Fruit fly (Drosophila melanogaster) whole organism, embryonic: ENCODE data around the gene Seipin.

Source experiments
- Atf3 ChIP-seq: fragments of 200-800 bp; sonication (Bioruptor generic); optimal IDR thresholded peaks from 3 replicates; lab custom pipeline; 2016; ENCODE audit warnings: missing biosample characterization, missing genetic modification characterization
- CG11560 ChIP-seq: fragments of 200-800 bp; sonication (Bioruptor generic); IDR thresholded peaks from 3 replicates; pipeline ENCODE4 v1.3.6; 2022; ENCODE audit warnings: missing biosample characterization, missing genetic modification characterization
- CG11695 ChIP-seq: fragments of 200-800 bp; sonication (Bioruptor generic); IDR thresholded peaks from 3 replicates; pipeline ENCODE4 v1.3.6; 2022; ENCODE audit warnings: missing biosample characterization, missing genetic modification characterization
- CG12071 ChIP-seq: fragments of 200-800 bp; sonication (Bioruptor generic); optimal IDR thresholded peaks from 3 replicates; lab custom pipeline; 2018; ENCODE audit warnings: missing biosample characterization, mild to moderate bottlenecking, missing genetic modification characterization
- CG12219 ChIP-seq: fragments of 200-800 bp; sonication (Bioruptor generic); optimal IDR thresholded peaks from 3 replicates; lab custom pipeline; 2018; ENCODE audit warnings: missing biosample characterization, mild to moderate bottlenecking, missing genetic modification characterization
- CG14710 ChIP-seq: fragments of 200-800 bp; sonication (Bioruptor generic); optimal IDR thresholded peaks from 3 replicates; lab custom pipeline; 2019; ENCODE audit warnings: missing biosample characterization, mild to moderate bottlenecking, missing genetic modification characterization, moderate library complexity
- CG14860 ChIP-seq: fragments of 200-800 bp; sonication (Bioruptor generic); IDR thresholded peaks from 3 replicates; pipeline ENCODE4 v1.3.6; 2022; ENCODE audit warnings: missing biosample characterization, missing genetic modification characterization; ENCODE audit not compliant: partially characterized antibody
- CG14965 ChIP-seq: fragments of 200-800 bp; sonication (Bioruptor generic); optimal IDR thresholded peaks from 2 replicates; lab custom pipeline; 2016; ENCODE audit warnings: missing biosample characterization, missing genetic modification characterization, borderline replicate concordance
- CG1647 ChIP-seq: fragments of 200-800 bp; sonication (Bioruptor generic); optimal IDR thresholded peaks from 3 replicates; lab custom pipeline; 2016; ENCODE audit warnings: missing biosample characterization, missing genetic modification characterization
- CG17186 ChIP-seq: fragments of 200-800 bp; sonication (Bioruptor generic); optimal IDR thresholded peaks from 3 replicates; lab custom pipeline; 2017; ENCODE audit warnings: missing biosample characterization, missing genetic modification reagents, missing genetic modification characterization
- CG1832 ChIP-seq: fragments of 200-800 bp; sonication (Bioruptor generic); optimal IDR thresholded peaks from 2 replicates; lab custom pipeline; 2017; ENCODE audit warnings: missing biosample characterization, mild to moderate bottlenecking, missing genetic modification characterization, inconsistent platforms
- CG34376 ChIP-seq: fragments of 200-800 bp; sonication (Bioruptor generic); optimal IDR thresholded peaks from 2 replicates; lab custom pipeline; 2018; ENCODE audit warnings: missing biosample characterization, mild to moderate bottlenecking, missing genetic modification characterization
- CG34422 ChIP-seq: fragments of 200-800 bp; sonication (Bioruptor generic); IDR thresholded peaks from 3 replicates; pipeline ENCODE4 v1.3.6; 2022; ENCODE audit warnings: missing biosample characterization, missing genetic modification characterization
- CG4282 ChIP-seq: fragments of 200-800 bp; sonication (Bioruptor generic); optimal IDR thresholded peaks from 2 replicates; lab custom pipeline; 2016; ENCODE audit warnings: missing biosample characterization, missing genetic modification characterization
- CG4424 ChIP-seq: fragments of 200-800 bp; sonication (Bioruptor generic); optimal IDR thresholded peaks from 3 replicates; lab custom pipeline; 2016; ENCODE audit warnings: missing biosample characterization, missing genetic modification characterization
- CG9797 ChIP-seq: fragments of 200-800 bp; sonication (Bioruptor generic); optimal IDR thresholded peaks from 3 replicates; lab custom pipeline; 2018; ENCODE audit warnings: missing biosample characterization, mild to moderate bottlenecking, missing genetic modification characterization
- Dip3 ChIP-seq: fragments of 200-800 bp; sonication (Bioruptor generic); optimal IDR thresholded peaks from 3 replicates; lab custom pipeline; 2016; ENCODE audit warnings: missing biosample characterization, missing genetic modification characterization
- Dref ChIP-seq: fragments of 200-800 bp; sonication (Bioruptor generic); IDR thresholded peaks from 2 replicates; pipeline ENCODE4 v1.3.6; 2022; ENCODE audit warnings: missing biosample characterization, missing genetic modification characterization
- E2f2 ChIP-seq: fragments of 200-800 bp; sonication (Bioruptor generic); IDR thresholded peaks from 2 replicates; pipeline ENCODE4 v1.3.6; 2022; ENCODE audit warnings: missing biosample characterization, missing genetic modification characterization
- GATAe ChIP-seq: fragments of 200-800 bp; sonication (Bioruptor generic); conservative IDR thresholded peaks from 2 replicates; pipeline ENCODE4 v1.3.6; 2022; ENCODE audit warnings: missing biosample characterization, missing genetic modification characterization
- HLHmδ ChIP-seq: fragments of 200-800 bp; sonication (Bioruptor generic); optimal IDR thresholded peaks from 2 replicates; lab custom pipeline; 2018; ENCODE audit warnings: missing biosample characterization, mild to moderate bottlenecking, missing genetic modification characterization, moderate library complexity
- Hand ChIP-seq: fragments of 200-800 bp; sonication (Bioruptor generic); optimal IDR thresholded peaks from 2 replicates; lab custom pipeline; 2017; ENCODE audit warnings: mild to moderate bottlenecking, missing biosample characterization, missing genetic modification reagents, missing genetic modification characterization
- MESR4 ChIP-seq: fragments of 200-800 bp; sonication (Bioruptor generic); optimal IDR thresholded peaks from 2 replicates; lab custom pipeline; 2018; ENCODE audit warnings: missing biosample characterization, mild to moderate bottlenecking, missing genetic modification characterization, moderate library complexity
- Max ChIP-seq: fragments of 200-800 bp; sonication (Bioruptor generic); optimal IDR thresholded peaks from 2 replicates; lab custom pipeline; 2016; ENCODE audit warnings: missing biosample characterization, mild to moderate bottlenecking, missing genetic modification characterization
- Myb ChIP-seq: fragments of 200-800 bp; sonication (Bioruptor generic); optimal IDR thresholded peaks from 2 replicates; lab custom pipeline; 2016; ENCODE audit warnings: missing biosample characterization, missing genetic modification characterization
- NC2β ChIP-seq: fragments of 200-800 bp; sonication (Bioruptor generic); optimal IDR thresholded peaks from 2 replicates; lab custom pipeline; 2016; ENCODE audit warnings: missing biosample characterization, missing genetic modification characterization
- Rfx ChIP-seq: fragments of 200-800 bp; sonication (Bioruptor generic); IDR thresholded peaks from 2 replicates; pipeline ENCODE4 v1.3.6; 2022; ENCODE audit warnings: missing biosample characterization, missing genetic modification characterization
- Rx ChIP-seq: fragments of 200-800 bp; sonication (Bioruptor generic); IDR thresholded peaks from 2 replicates; pipeline ENCODE4 v1.3.6; 2022; ENCODE audit warnings: missing biosample characterization, missing genetic modification characterization
- Sox102F ChIP-seq: fragments of 200-800 bp; sonication (Bioruptor generic); optimal IDR thresholded peaks from 2 replicates; lab custom pipeline; 2018; ENCODE audit warnings: missing biosample characterization, mild to moderate bottlenecking, missing genetic modification characterization, moderate library complexity
- Vsx1 ChIP-seq: fragments of 200-800 bp; sonication (Bioruptor generic); optimal IDR thresholded peaks from 2 replicates; lab custom pipeline; 2017; ENCODE audit warnings: missing biosample characterization, mild to moderate bottlenecking, missing genetic modification characterization, missing genetic modification reagents
- Xrp1 ChIP-seq: fragments of 200-800 bp; sonication (Bioruptor generic); IDR thresholded peaks from 2 replicates; pipeline ENCODE4 v1.3.6; 2022; ENCODE audit warnings: missing biosample characterization, missing genetic modification characterization
- bcd ChIP-seq: fragments of 200-800 bp; sonication (Bioruptor generic); optimal IDR thresholded peaks from 2 replicates; lab custom pipeline; 2017; ENCODE audit warnings: missing biosample characterization, mild to moderate bottlenecking, missing genetic modification characterization
- dan ChIP-seq: fragments of 200-800 bp; sonication (Bioruptor generic); IDR thresholded peaks from 2 replicates; pipeline ENCODE4 v1.3.6; 2022; ENCODE audit warnings: missing biosample characterization, missing genetic modification characterization
- dm ChIP-seq: fragments of 200-800 bp; sonication (Bioruptor generic); optimal IDR thresholded peaks from 3 replicates; lab custom pipeline; 2016; ENCODE audit warnings: missing biosample characterization, missing genetic modification characterization
- dmrt11E ChIP-seq: fragments of 200-800 bp; sonication (Bioruptor generic); optimal IDR thresholded peaks from 3 replicates; lab custom pipeline; 2018; ENCODE audit warnings: missing biosample characterization, mild to moderate bottlenecking, missing genetic modification characterization, moderate library complexity
- dysf ChIP-seq: fragments of 200-800 bp; sonication (Bioruptor generic); IDR thresholded peaks from 3 replicates; pipeline ENCODE4 v1.3.6; 2022; ENCODE audit warnings: missing biosample characterization, missing genetic modification characterization
- fd96Cb ChIP-seq: fragments of 200-800 bp; sonication (Bioruptor generic); optimal IDR thresholded peaks from 2 replicates; lab custom pipeline; 2018; ENCODE audit warnings: missing biosample characterization, mild to moderate bottlenecking, missing genetic modification characterization, moderate library complexity
- gcm ChIP-seq: fragments of 200-800 bp; sonication (Bioruptor generic); optimal IDR thresholded peaks from 2 replicates; lab custom pipeline; 2019; ENCODE audit warnings: missing biosample characterization, mild to moderate bottlenecking, missing genetic modification characterization, moderate library complexity
- gro ChIP-seq: fragments of 200-800 bp; sonication (Bioruptor generic); optimal IDR thresholded peaks from 2 replicates; lab custom pipeline; 2016; ENCODE audit warnings: missing biosample characterization, missing genetic modification characterization
- pho ChIP-seq: fragments of 200-800 bp; sonication (Bioruptor generic); optimal IDR thresholded peaks from 2 replicates; lab custom pipeline; 2016; ENCODE audit warnings: missing biosample characterization, missing genetic modification characterization
- ro ChIP-seq: fragments of 200-800 bp; sonication (Bioruptor generic); IDR thresholded peaks from 2 replicates; pipeline ENCODE4 v1.3.6; 2022; ENCODE audit warnings: missing biosample characterization, missing genetic modification characterization
- sens ChIP-seq: fragments of 200-800 bp; sonication (Bioruptor generic); peaks from one replicate; lab custom pipeline; 2016; ENCODE audit warnings: missing biosample characterization, missing genetic modification characterization
- slbo ChIP-seq: fragments of 200-800 bp; sonication (Bioruptor generic); IDR thresholded peaks from 2 replicates; pipeline ENCODE4 v1.3.6; 2022; ENCODE audit warnings: missing biosample characterization, missing genetic modification characterization
- stwl ChIP-seq: fragments of 200-800 bp; sonication (Bioruptor generic); optimal IDR thresholded peaks from 3 replicates; lab custom pipeline; 2018; ENCODE audit warnings: missing biosample characterization, mild to moderate bottlenecking, missing genetic modification characterization, moderate library complexity
- tgo ChIP-seq: fragments of 200-800 bp; sonication (Bioruptor generic); IDR thresholded peaks from 3 replicates; pipeline ENCODE4 v1.3.6; 2022; ENCODE audit warnings: missing biosample characterization, missing genetic modification characterization
- tna ChIP-seq: fragments of 200-800 bp; sonication (Bioruptor generic); IDR thresholded peaks from 2 replicates; pipeline ENCODE4 v1.3.6; 2022; ENCODE audit warnings: missing biosample characterization, missing genetic modification characterization; ENCODE audit not compliant: partially characterized antibody
- tx ChIP-seq: fragments of 200-800 bp; sonication (Bioruptor generic); optimal IDR thresholded peaks from 2 replicates; lab custom pipeline; 2016; ENCODE audit warnings: missing biosample characterization, missing genetic modification characterization
- unc-4 ChIP-seq: fragments of 200-800 bp; sonication (Bioruptor generic); IDR thresholded peaks from 2 replicates; pipeline ENCODE4 v1.3.6; 2022; ENCODE audit warnings: missing biosample characterization, missing genetic modification characterization; ENCODE audit not compliant: partially characterized antibody

The Seipin gene

dm6 chrX:2635075-2635643 lies 15.6 kb downstream of the Seipin start (continued):
- peak; percentile 71 for TF ChIP-seq sens (GFP tag; lab: Kevin White, UChicago)
- TF ChIP-seq CG1647 (GFP tag; lab: Kevin White, UChicago), result no peak
- TF ChIP-seq tx, result no peak
- TF ChIP-seq slbo (GFP tag; lab: Robert Waterston, UW), result peak; percentile 21; the same call in 1 of the 2 replicates
- no peak for TF ChIP-seq stwl
- no peak for TF ChIP-seq CG11695 (GFP tag; lab: Robert Waterston, UW)
- no peak for TF ChIP-seq CG11560 (tag; lab: Robert Waterston, UW)
- peak; percentile 15; the same call in 1 of the 2 replicates for TF ChIP-seq Rfx (GFP tag; lab: Robert Waterston, UW)
- no peak for TF ChIP-seq GATAe (GFP tag; lab: Robert Waterston, UW)
- no peak for TF ChIP-seq Sox102F (GFP tag; lab: Kevin White, UChicago)
- TF ChIP-seq dmrt11E (tag; lab: Kevin White, UChicago), result no peak
- no peak for TF ChIP-seq fd96Cb (tag; lab: Kevin White, UChicago)
- TF ChIP-seq, all 482 proteins: peak for 21

- TF ChIP-seq ro (GFP tag; lab: Robert Waterston, UW) (no peak), gro (no peak), CG14710 (tag; lab: Kevin White, UChicago) (peak; percentile 20), tgo (GFP tag; lab: Robert Waterston, UW) (no peak), dm (GFP tag; lab: Kevin White, UChicago) (peak; percentile 13), pho (GFP tag; lab: Kevin White, UChicago) (no peak), unc-4 (GFP tag; lab: Robert Waterston, UW) (peak; percentile 41; the same call in 1 of the 2 replicates), Dref (peak; percentile 44), HLHmδ (GFP tag; lab: Kevin White, UChicago) (no peak), CG4282 (no peak), CG14860 (GFP tag; lab: Robert Waterston, UW) (no peak), Dip3 (GFP tag; lab: Kevin White, UChicago) (no peak), CG1832 (GFP tag; lab: Kevin White, UChicago) (peak; percentile 55), Max (GFP tag; lab: Kevin White, UChicago) (no peak), NC2β (GFP tag; lab: Kevin White, UChicago) (no peak), dan (GFP tag; lab: Robert Waterston, UW) (no peak), Hand (GFP tag; lab: Kevin White, UChicago) (no peak), Vsx1 (GFP tag; lab: Kevin White, UChicago) (no peak), Atf3 (no peak), MESR4 (GFP tag; lab: Kevin White, UChicago) (no peak), dysf (GFP tag; lab: Robert Waterston, UW) (peak; percentile 30; the same call in 1 of the 3 replicates), Xrp1 (GFP tag; lab: Robert Waterston, UW) (no peak), CG34376 (GFP tag; lab: Kevin White, UChicago) (no peak), CG34422 (GFP tag; lab: Robert Waterston, UW) (no peak), tna (GFP tag; lab: Robert Waterston, UW) (no peak), Myb (GFP tag; lab: Kevin White, UChicago) (no peak), CG12219 (GFP tag; lab: Kevin White, UChicago) (no peak), bcd (GFP tag; lab: Kevin White, UChicago) (no peak), E2f2 (no peak), gcm (GFP tag; lab: Kevin White, UChicago) (no peak), CG4424 (no peak), CG12071 (no peak), CG9797 (GFP tag; lab: Kevin White, UChicago) (no peak), CG14965 (GFP tag; lab: Kevin White, UChicago) (no peak), CG17186 (GFP tag; lab: Kevin White, UChicago) (no peak), Rx (GFP tag; lab: Robert Waterston, UW) (no peak)
Observed at dm6 chrX:2635953-2636715, 16.5 kb downstream of the Seipin start.
